Worm (Caenorhabditis elegans): ENCODE data around the gene C27A7.5.
"Not testable (repeated sequence)": the region's sequence is repeated elsewhere in the genome, so short reads cannot be mapped to it uniquely, and the experiment has no call there.

C27A7.5 gene

ce11 chrV:12137942-12138341 lies 24.2 kb downstream of the C27A7.5 start:
- TF ChIP-seq aha-1 (tag) = peak; percentile 93
- TF ChIP-seq madf-9 (GFP tag; conservative IDR thresholded peaks at IDR 0.05) = no peak
- TF ChIP-seq vab-7 (GFP tag; IDR thresholded peaks at IDR 0.05) = no peak
- no peak for TF ChIP-seq R02D3.7 (tag; optimal IDR thresholded peaks at IDR 0.05)

- peak in 1 of 2 experiments; percentile 23 for TF ChIP-seq unc-62 (GFP tag; optimal IDR thresholded peaks at IDR 0.05 in 1 of 2)
- TF ChIP-seq unc-62 (tag; optimal IDR thresholded peaks at IDR 0.05) = not testable (repeated sequence)
These were observed 31.0 kb downstream of the C27A7.5 start, which contains the start of gene enpp-1 for ce11 chrV:12131157-12131556. Gene enpp-1 (plus strand): TSS chrV:12131457.

ce11 chrV:12130688-12131087 lies 31.4 kb downstream of the C27A7.5 start, which contains the start of gene C27A7.6:
Gene C27A7.6 (minus strand): TSS chrV:12130788.
- TF ChIP-seq nhr-10 (tag; optimal IDR thresholded peaks at IDR 0.05); nhr-48 (tag; optimal IDR thresholded peaks at IDR 0.05); dmd-8 (GFP tag; IDR thresholded peaks at IDR 0.05): not testable (repeated sequence)

- TF ChIP-seq nhr-102 (tag; optimal IDR thresholded peaks at IDR 0.05) = no peak
- no peak for TF ChIP-seq tag-97 (GFP tag; IDR thresholded peaks at IDR 0.05)
- no peak for TF ChIP-seq dpl-1 (GFP tag; optimal IDR thresholded peaks at IDR 0.05)
- no peak for TF ChIP-seq T26A8.4 (GFP tag; IDR thresholded peaks at IDR 0.05)
- TF ChIP-seq ztf-11 (tag; optimal IDR thresholded peaks at IDR 0.05) = no peak
- no peak for TF ChIP-seq Y5F2A.4 (GFP tag; optimal IDR thresholded peaks at IDR 0.05)
- no peak for TF ChIP-seq ama-1 (optimal IDR thresholded peaks at IDR 0.05)
- no peak for TF ChIP-seq Y75B8A.6 (GFP tag; IDR thresholded peaks at IDR 0.05)
- no peak for TF ChIP-seq rbr-2 (tag; optimal IDR thresholded peaks at IDR 0.05)
- no peak for TF ChIP-seq php-3 (GFP tag; IDR thresholded peaks at IDR 0.05)
- no peak for TF ChIP-seq mxl-3 (GFP tag; optimal IDR thresholded peaks at IDR 0.05)
These were observed 40.8 kb downstream of the C27A7.5 start, which contains the start of gene C13C4.6 for ce11 chrV:12121274-12121673. Gene C13C4.6 (plus strand): TSS chrV:12121574.

- TF ChIP-seq nhr-10 (tag; optimal IDR thresholded peaks at IDR 0.05) (no peak), madf-5 (GFP tag; IDR thresholded peaks at IDR 0.05) (no peak), unc-39 (tag; optimal IDR thresholded peaks at IDR 0.05) (no peak), ceh-62 (tag; optimal IDR thresholded peaks at IDR 0.05) (no peak), ZK546.5 (tag; optimal IDR thresholded peaks at IDR 0.05) (no peak), attf-4 (tag; optimal IDR thresholded peaks at IDR 0.05) (no peak), tra-1 (GFP tag; IDR thresholded peaks at IDR 0.05) (no peak), pha-4 (GFP tag; IDR thresholded peaks at IDR 0.05) (no peak), pha-4 (tag; optimal IDR thresholded peaks at IDR 0.05) (no peak)
These were observed 41.7 kb downstream of the C27A7.5 start, which contains the start of gene C13C4.7 for ce11 chrV:12120381-12120780. Gene C13C4.7 (minus strand): TSS chrV:12120481.

- no peak for TF ChIP-seq pha-4 (GFP tag; IDR thresholded peaks at IDR 0.05)
- TF ChIP-seq pha-4 (tag; optimal IDR thresholded peaks at IDR 0.05) = peak; percentile 9
- TF ChIP-seq set-16 (GFP tag; IDR thresholded peaks at IDR 0.05) = no peak
- no peak for TF ChIP-seq dmd-9 (GFP tag; IDR thresholded peaks at IDR 0.05)
- TF ChIP-seq ceh-32 (tag; optimal IDR thresholded peaks at IDR 0.05; ENCODE audit: poor library complexity) = no peak
- no peak for TF ChIP-seq fkh-10 (GFP tag; optimal IDR thresholded peaks at IDR 0.05)
- no peak for TF ChIP-seq ctbp-1 (GFP tag; IDR thresholded peaks at IDR 0.05)
- TF ChIP-seq aly-2 (tag; optimal IDR thresholded peaks at IDR 0.05) = no peak
- no peak for TF ChIP-seq dpl-1 (GFP tag; optimal IDR thresholded peaks at IDR 0.05)
- TF ChIP-seq aha-1 (tag) = peak; percentile 90
- TF ChIP-seq zfp-3 (GFP tag; conservative IDR thresholded peaks at IDR 0.05) = no peak
- TF ChIP-seq hmg-1.1 (GFP tag; IDR thresholded peaks at IDR 0.05) = no peak
- no peak for TF ChIP-seq sdz-12 (GFP tag; optimal IDR thresholded peaks at IDR 0.05)
- no peak for TF ChIP-seq dmd-8 (GFP tag; IDR thresholded peaks at IDR 0.05)
- TF ChIP-seq D1046.2 (GFP tag; IDR thresholded peaks at IDR 0.05) = no peak
- TF ChIP-seq lin-15B (tag; optimal IDR thresholded peaks at IDR 0.05) = no peak
- TF ChIP-seq T26A8.4 (GFP tag; IDR thresholded peaks at IDR 0.05) = no peak
- TF ChIP-seq ceh-44 (GFP tag; IDR thresholded peaks at IDR 0.05) = no peak
These were observed 44.5 kb downstream of the C27A7.5 start, which contains the start of gene C13C4.8 for ce11 chrV:12117567-12118053. Gene C13C4.8 (plus strand): TSS chrV:12118003.

Data from whole organism, L4 larva.